Fruit fly (Drosophila melanogaster) whole organism, larva: Measurements from ENCODE around the gene Act87E.
A peak's percentile ranks its signal among the peaks of the same experiment; 100 is the strongest.

ENCODE experiments used
- noc ChIP-seq: fragments of 200-800 bp; sonication (Bioruptor generic); optimal IDR thresholded peaks from 3 replicates; lab custom pipeline; 2019; ENCODE audit warnings: missing biosample characterization, mild to moderate bottlenecking, missing genetic modification characterization, moderate library complexity

Act87E gene

dm6 chr3R:13452261-13452660 lies 26.5 kb downstream of the Act87E start:
- TF ChIP-seq noc (tag; lab: Kevin White, UChicago): peak; percentile 9

dm6 chr3R:13452851-13453255 lies 27.1 kb downstream of the Act87E start:
- TF ChIP-seq noc (tag; lab: Kevin White, UChicago): peak; percentile 70

dm6 chr3R:13453955-13454354 lies 28.2 kb downstream of the Act87E start:
- peak; percentile 78 for TF ChIP-seq noc (tag; lab: Kevin White, UChicago)

dm6 chr3R:13465705-13466608 lies 40.2 kb downstream of the Act87E start:
- peak; percentile 28 for TF ChIP-seq noc (tag; lab: Kevin White, UChicago)

- no peak for TF ChIP-seq noc (tag; lab: Kevin White, UChicago)
Observed at dm6 chr3R:13469246-13469645, 43.5 kb downstream of the Act87E start.

- no peak for TF ChIP-seq noc (tag; lab: Kevin White, UChicago)
Observed at dm6 chr3R:13471329-13471728, 45.5 kb downstream of the Act87E start.
